Fruit fly (Drosophila melanogaster) S2 (cell line): ENCODE data around the gene CG17687.

ENCODE experiments used
- CG8478 ChIP-seq: fragments of >200 bp; optimal IDR thresholded peaks from 2 replicates; lab custom pipeline; 2018
- CTCF ChIP-seq, 2 experiments: fragments of >200 bp; optimal IDR thresholded peaks; 2 replicates each; lab custom pipeline; 2018

- no peak for TF ChIP-seq CTCF (optimal IDR thresholded peaks at IDR 0.05; lab: Kevin White, UChicago)
- TF ChIP-seq CG8478 (lab: Kevin White, UChicago), result no peak
Measured at dm6 chr3L:13378202-13378601, 29.4 kb downstream of the CG17687 start, which contains the start of gene SNCF.
